Worm (Caenorhabditis elegans): ENCODE data around the gene Y48E1C.2.

Gene Y48E1C.2

DNA sequence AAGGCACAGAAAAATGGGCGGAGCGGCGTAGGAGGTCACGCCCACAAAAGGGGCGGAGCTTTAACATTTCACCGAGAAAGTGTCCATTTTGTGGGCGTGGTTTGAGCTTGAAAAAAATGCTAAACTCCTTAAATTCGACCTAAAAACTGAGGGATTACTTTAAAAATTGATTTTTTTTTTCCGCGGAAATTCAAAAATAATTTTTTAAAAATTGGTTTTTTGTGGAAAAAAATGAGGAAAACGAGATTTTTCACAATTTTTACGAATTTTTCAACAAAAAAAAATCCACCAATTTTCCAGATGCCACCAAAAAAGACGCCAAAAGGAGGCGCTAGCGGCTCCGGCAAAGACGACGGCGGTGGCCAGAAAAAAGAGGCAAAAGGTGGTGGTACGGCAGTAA lies 21.7 kb upstream of the Y48E1C.2 start, which contains the start of gene pinn-4:
pinn-4 (plus strand) TSS at position 301 of the 400 bp plus-strand sequence.
- TF ChIP-seq zfp-3 (GFP tag; conservative IDR thresholded peaks at IDR 0.05): no peak
- TF ChIP-seq unc-130 (GFP tag; optimal IDR thresholded peaks at IDR 0.05): no peak
- no peak for TF ChIP-seq dpl-1 (GFP tag; optimal IDR thresholded peaks at IDR 0.05)
- TF ChIP-seq F44E2.7 (GFP tag; IDR thresholded peaks at IDR 0.05): no peak

DNA sequence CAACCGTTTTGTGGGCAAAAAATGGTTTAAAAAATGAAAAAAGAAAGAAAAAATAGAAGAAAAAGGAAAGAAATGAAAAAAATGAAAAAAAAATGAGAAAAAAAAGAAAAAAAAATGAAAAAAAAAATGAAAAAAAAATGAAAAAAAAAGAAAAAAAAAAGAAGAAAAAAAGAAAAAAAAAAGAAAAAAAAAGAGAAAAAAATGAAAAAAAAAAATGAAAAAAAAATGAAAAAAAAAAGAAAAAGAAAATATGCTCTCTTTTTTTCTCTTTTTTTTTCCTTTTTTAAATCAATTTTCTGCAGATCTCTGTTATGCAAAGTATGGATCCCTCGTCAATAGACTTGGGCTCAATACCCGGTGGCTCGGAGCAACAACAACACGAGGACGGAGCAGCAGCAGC lies 18.5 kb upstream of the Y48E1C.2 start, which contains the start of gene efl-2:
efl-2 (plus strand) TSS at position 301 of the 400 bp plus-strand sequence.
- TF ChIP-seq attf-4 (tag; optimal IDR thresholded peaks at IDR 0.05) (no peak), Y5F2A.4 (GFP tag; optimal IDR thresholded peaks at IDR 0.05) (no peak), fos-1 (tag; optimal IDR thresholded peaks at IDR 0.05) (no peak), nhr-28 (tag; optimal IDR thresholded peaks at IDR 0.05) (no peak), vab-7 (GFP tag; IDR thresholded peaks at IDR 0.05) (no peak), T20F7.1 (GFP tag; optimal IDR thresholded peaks at IDR 0.05) (no peak), ceh-32 (tag; optimal IDR thresholded peaks at IDR 0.05; ENCODE audit: poor library complexity) (no peak), aly-2 (tag; optimal IDR thresholded peaks at IDR 0.05) (no peak), zip-11 (GFP tag; IDR thresholded peaks at IDR 0.05) (no peak)

DNA sequence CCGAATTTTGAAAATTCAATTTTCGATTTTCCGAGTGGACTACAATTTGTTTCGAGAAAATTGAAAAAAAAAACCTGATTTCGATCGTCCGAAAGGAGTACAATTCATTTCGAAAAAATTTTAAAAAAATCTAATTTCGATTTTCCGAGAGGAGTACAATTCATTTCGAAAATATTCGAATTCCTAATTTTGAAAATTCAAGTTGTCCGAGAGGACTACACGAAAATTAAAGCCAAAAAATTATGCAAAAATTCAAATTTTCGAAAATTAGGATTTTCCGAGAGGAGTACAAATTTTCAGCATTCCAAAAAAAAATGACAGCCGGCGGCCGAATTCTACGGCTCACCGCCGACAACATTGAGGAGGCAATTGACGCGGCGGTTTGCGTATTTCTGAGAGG lies 12.0 kb upstream of the Y48E1C.2 start, which contains the start of gene Y48C3A.18:
Y48C3A.18 (plus strand) TSS at position 301 of the 400 bp plus-strand sequence.
- TF ChIP-seq hif-1 (tag; optimal IDR thresholded peaks at IDR 0.05) (no peak), aha-1 (tag) (peak; percentile 17)

DNA sequence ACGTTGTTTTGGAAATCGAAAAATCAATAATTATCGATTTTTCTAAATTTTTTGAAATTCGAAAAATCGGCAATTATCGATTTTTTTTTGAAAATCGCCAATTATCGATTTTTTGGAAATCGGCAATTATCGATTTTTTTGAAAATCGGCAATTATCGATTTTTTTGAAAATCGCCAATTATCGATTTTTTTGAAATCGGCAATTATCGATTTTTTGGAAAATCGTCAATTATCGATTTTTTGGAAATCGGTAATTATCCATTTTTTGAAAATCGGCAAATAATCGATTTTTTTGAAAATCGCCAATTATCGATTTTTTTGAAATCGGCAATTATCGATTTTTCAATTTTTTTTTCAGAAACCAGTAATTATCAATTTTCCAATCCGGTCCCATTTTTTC lies 10.2 kb upstream of the Y48E1C.2 start:
- no peak for TF ChIP-seq ZK337.2 (GFP tag; IDR thresholded peaks at IDR 0.05)
- peak; percentile 99 for TF ChIP-seq ceh-28 (tag; optimal IDR thresholded peaks at IDR 0.05)
- TF ChIP-seq saeg-2 (GFP tag; IDR thresholded peaks at IDR 0.05): no peak

DNA sequence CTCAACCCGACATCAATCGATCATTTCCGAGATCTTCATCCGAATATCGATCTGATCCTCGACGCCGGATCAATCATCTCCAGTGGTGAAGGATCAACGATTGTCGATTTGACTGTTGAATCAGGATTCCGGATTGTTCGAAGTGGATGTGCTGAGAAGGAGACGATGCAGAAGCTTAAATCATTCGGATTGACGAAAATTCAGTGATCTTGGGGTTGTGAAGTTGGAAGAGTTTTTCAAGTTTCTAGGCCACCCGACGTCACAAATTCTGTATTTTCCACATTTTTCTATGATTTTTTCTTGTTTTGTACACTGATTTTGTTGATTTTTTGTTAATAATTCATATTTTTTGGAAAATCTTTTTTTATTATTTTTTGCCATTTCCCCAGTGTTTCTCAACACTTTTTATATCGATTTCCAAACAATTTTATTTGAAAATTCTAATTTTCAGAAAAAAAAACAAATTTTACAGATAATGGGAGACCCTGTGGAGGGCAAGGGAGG lies 9.7 kb upstream of the Y48E1C.2 start, which contains the start of gene Y48E1C.1:
Y48E1C.1 (plus strand) TSS at position 454 of the 504 bp plus-strand sequence.
- TF ChIP-seq aha-1 (tag) (peak; percentile 92), dpl-1 (GFP tag; optimal IDR thresholded peaks at IDR 0.05) (no peak)

DNA sequence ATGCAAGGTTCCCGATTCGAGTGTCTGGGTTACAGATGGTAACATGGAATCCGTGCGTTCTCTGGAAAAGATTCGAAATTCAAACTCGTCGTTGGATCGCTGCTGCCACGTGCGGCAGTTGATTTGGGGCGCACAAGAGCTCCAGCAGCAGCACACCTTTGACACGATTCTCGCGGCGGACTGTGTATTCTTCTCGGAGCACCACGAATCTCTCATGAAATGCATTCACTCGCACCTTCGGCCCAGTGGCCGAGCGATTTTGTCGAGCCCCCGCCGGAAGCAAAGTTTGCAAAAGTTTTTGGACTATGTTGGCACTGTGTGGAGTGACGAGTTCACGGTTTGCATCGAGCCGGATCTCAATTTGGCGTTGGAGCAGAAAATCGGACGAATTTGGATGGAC lies 7.8 kb upstream of the Y48E1C.2 start:
- TF ChIP-seq set-16 (GFP tag; IDR thresholded peaks at IDR 0.05) (peak; percentile 55; the same call in 1 of the 2 replicates), aly-2 (tag; optimal IDR thresholded peaks at IDR 0.05) (no peak)

DNA sequence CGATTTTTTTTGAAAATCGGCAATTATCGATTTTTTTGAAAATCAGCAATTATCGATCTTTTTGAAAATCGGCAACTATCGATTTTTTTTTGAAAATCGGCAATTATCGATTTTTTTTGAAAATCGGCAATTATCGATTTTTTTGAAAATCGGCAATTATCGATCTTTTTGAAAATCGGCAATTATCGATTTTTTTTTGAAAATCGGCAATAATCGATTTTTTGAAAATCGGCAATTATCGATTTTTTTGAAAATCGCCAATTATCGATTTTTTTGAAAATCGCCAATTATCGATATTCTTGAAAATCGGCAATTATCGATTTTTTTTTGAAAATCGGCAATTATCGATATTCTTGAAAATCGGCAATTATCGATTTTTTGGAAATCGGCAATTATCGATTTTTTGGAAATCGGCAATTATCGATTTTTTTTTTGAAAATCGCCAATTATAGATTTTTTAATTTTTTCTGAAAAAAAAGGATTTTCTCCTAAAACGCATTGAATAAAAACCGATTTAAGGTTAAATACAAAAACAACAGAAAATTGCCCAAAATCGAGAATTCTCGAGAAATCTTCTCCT lies 6.8 kb upstream of the Y48E1C.2 start:
- no peak for TF ChIP-seq lin-38 (GFP tag; IDR thresholded peaks at IDR 0.05)
- peak; percentile 97 for TF ChIP-seq ceh-28 (tag; optimal IDR thresholded peaks at IDR 0.05)

DNA sequence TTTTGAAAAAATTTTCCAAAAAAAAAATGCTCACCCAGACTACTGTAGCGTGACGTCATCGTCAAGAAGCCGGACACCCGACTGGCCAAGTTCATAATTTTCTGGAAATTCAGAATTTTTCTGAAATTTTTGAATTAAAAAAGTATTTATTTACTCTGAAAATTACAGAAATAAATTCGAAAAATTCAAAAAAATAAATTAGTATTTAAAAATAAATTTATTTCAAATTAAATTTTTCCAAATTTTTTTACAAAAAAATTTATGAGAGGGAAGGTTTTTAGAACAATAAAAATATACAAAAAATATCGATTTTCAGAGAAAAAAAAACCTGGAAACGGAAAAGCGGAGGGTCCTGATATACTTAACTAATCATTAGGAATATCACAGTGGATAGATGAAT lies 12.4 kb downstream of the Y48E1C.2 start, which contains the start of gene Y48E1C.4:
Y48E1C.4 (minus strand) TSS at position 101 of the 400 bp plus-strand sequence.
- TF ChIP-seq F10B5.3 (tag; optimal IDR thresholded peaks at IDR 0.05) (no peak), ama-1 (optimal IDR thresholded peaks at IDR 0.05) (peak; percentile 27)

DNA sequence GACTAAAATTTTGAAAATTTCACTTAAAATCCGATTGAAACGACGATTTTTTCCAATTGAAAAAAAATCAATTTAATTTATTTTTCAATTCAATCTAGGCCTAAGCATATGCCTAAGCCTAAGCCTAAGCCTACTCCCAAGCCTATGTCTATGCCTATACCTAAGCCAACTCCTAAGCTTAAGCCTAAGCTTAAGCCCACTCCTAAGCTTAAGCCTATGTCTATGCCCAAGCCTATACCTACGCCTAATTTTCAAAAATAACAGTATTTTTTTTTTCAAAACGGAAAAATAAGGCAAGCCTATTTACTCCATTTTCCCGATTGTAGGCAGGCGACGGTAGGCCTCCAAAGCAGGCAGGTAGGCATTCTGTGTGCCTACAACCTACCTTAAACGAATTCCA lies 20.0 kb downstream of the Y48E1C.2 start:
- no peak for TF ChIP-seq ZK546.5 (tag; optimal IDR thresholded peaks at IDR 0.05)
- TF ChIP-seq ceh-32 (tag; optimal IDR thresholded peaks at IDR 0.05; ENCODE audit: poor library complexity): no peak
- no peak for TF ChIP-seq F44E2.7 (GFP tag; IDR thresholded peaks at IDR 0.05)
- TF ChIP-seq madf-5 (GFP tag; IDR thresholded peaks at IDR 0.05): no peak
- TF ChIP-seq fos-1 (tag; optimal IDR thresholded peaks at IDR 0.05): no peak
- TF ChIP-seq nhr-77 (tag; optimal IDR thresholded peaks at IDR 0.05): no peak
